Fruit fly (Drosophila melanogaster): Measurements from ENCODE around the gene Ubr3.

Gene Ubr3

DNA sequence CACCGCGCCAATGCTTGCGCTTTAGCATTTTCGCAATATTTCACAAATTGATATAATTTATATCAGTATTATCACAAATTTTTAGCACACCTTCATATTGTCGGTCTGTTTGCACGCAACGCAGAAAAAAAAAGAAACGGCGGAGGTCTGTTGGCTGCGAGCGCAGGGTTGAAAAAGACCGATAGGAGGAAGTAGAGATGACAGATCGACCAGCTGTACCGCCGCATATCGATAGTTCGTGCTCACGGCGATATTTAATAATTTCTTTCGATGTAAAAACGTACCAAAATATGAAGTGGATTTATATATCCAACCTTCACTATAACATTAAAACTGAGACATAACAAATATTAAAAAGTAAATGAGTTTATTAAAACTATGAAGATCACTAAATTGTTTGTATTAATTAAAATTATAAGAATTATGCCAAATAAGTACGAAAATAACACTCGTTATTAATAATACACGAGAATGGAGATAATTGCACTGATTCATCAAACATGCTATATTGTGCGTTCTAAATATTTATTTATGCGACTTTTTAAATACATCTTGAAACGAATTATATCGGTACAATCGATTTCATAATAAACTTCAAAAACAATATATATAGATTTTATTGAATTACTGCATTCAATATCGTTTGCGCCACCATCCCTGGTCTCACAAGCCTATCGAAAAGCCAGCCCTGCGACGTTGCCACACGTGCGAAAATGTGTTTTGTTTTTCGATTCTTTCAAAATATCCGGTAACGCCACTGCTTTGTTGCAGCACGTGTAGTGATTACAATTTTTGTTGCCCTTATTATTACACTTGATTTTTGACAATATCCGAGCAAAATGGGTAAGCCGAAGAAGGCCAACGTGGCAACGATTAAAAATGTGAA, 34.3 kb upstream of the Ubr3 start, which contains the start of the genes RpS6 and bys:
TSS of gene RpS6 (minus strand) at position 179 of the 886 bp plus-strand sequence.
TSS of gene bys (plus strand) at position 728 of the 886 bp plus-strand sequence.
- no peak for TF ChIP-seq Hr78 (GFP tag; optimal IDR thresholded peaks at IDR 0.05)
- peak; percentile 10 for TF ChIP-seq Jra (GFP tag; optimal IDR thresholded peaks at IDR 0.05)
- TF ChIP-seq brk (GFP tag; optimal IDR thresholded peaks at IDR 0.05), result peak; percentile 45
- TF ChIP-seq sv (GFP tag; optimal IDR thresholded peaks at IDR 0.05), result peak; percentile 39
- TF ChIP-seq rgr (GFP tag; optimal IDR thresholded peaks at IDR 0.05), result peak; percentile 67
- TF ChIP-seq sage (GFP tag; optimal IDR thresholded peaks at IDR 0.05), result peak; percentile 7
- TF ChIP-seq OdsH (GFP tag; optimal IDR thresholded peaks at IDR 0.05), result peak; percentile 19
- peak; percentile 19 for TF ChIP-seq fru (GFP tag; optimal IDR thresholded peaks at IDR 0.05)
- TF ChIP-seq Abd-B (GFP tag; optimal IDR thresholded peaks at IDR 0.05), result no peak
- TF ChIP-seq Myc (optimal IDR thresholded peaks at IDR 0.05), result peak; percentile 47
- TF ChIP-seq dmrt93B (GFP tag; optimal IDR thresholded peaks at IDR 0.05), result peak; percentile 40
- no peak for TF ChIP-seq pan (optimal IDR thresholded peaks at IDR 0.05)
- TF ChIP-seq Mio (GFP tag; optimal IDR thresholded peaks at IDR 0.05), result no peak
- TF ChIP-seq tai (GFP tag; optimal IDR thresholded peaks at IDR 0.05), result no peak
- TF ChIP-seq psq (GFP tag; optimal IDR thresholded peaks at IDR 0.05), result peak; percentile 31
- TF ChIP-seq ey (GFP tag; optimal IDR thresholded peaks at IDR 0.05), result peak; percentile 7
- peak; percentile 38 for TF ChIP-seq h (GFP tag; optimal IDR thresholded peaks at IDR 0.05)
- peak; percentile 93 for TF ChIP-seq Hr83 (GFP tag; optimal IDR thresholded peaks at IDR 0.05; ENCODE audit: poor library complexity, severe bottlenecking)
- peak; percentile 44 for TF ChIP-seq dsf (GFP tag; optimal IDR thresholded peaks at IDR 0.05; ENCODE audit: borderline replicate concordance)
- peak; percentile 48 for TF ChIP-seq br (GFP tag; optimal IDR thresholded peaks at IDR 0.05)
- TF ChIP-seq Vsx2 (GFP tag; optimal IDR thresholded peaks at IDR 0.05; ENCODE audit: partially characterized antibody), result no peak
- TF ChIP-seq woc (GFP tag; optimal IDR thresholded peaks at IDR 0.05), result peak; percentile 63
- peak in 1 of 2 experiments; percentile 43 for TF ChIP-seq foxo (GFP tag; optimal IDR thresholded peaks at IDR 0.05)
- no peak for TF ChIP-seq usp (GFP tag; optimal IDR thresholded peaks at IDR 0.05)
- TF ChIP-seq CG9705 (GFP tag; optimal IDR thresholded peaks at IDR 0.05), result peak; percentile 19
- no peak for TF ChIP-seq CrebA (GFP tag; optimal IDR thresholded peaks at IDR 0.05; ENCODE audit: borderline replicate concordance)
- TF ChIP-seq CG32264 (GFP tag; optimal IDR thresholded peaks at IDR 0.05), result no peak
- no peak for TF ChIP-seq Dfd (GFP tag; optimal IDR thresholded peaks at IDR 0.05)
- peak; percentile 60 for TF ChIP-seq Hnf4 (GFP tag; optimal IDR thresholded peaks at IDR 0.05)
- no peak for TF ChIP-seq N (GFP tag; optimal IDR thresholded peaks at IDR 0.05)
- TF ChIP-seq HLH106 (tag; optimal IDR thresholded peaks at IDR 0.05), result peak; percentile 43
- peak; percentile 64 for TF ChIP-seq Sp1 (GFP tag; optimal IDR thresholded peaks at IDR 0.05)
- TF ChIP-seq lola (GFP tag; optimal IDR thresholded peaks at IDR 0.05), result no peak
- no peak for TF ChIP-seq Rel (GFP tag; optimal IDR thresholded peaks at IDR 0.05)
- no peak for TF ChIP-seq Rel (tag; optimal IDR thresholded peaks at IDR 0.05)
- peak in 1 of 2 experiments; percentile 6 for TF ChIP-seq dl (GFP tag; optimal IDR thresholded peaks at IDR 0.05; ENCODE audit: insufficient read depth in 1 of 2, partially characterized antibody in 2 of 2)
- peak; percentile 33 for TF ChIP-seq GATAd (GFP tag; optimal IDR thresholded peaks at IDR 0.05)
- peak; percentile 41 for TF ChIP-seq Dif (GFP tag; optimal IDR thresholded peaks at IDR 0.05; ENCODE audit: partially characterized antibody)
- peak; percentile 57 for TF ChIP-seq jim (GFP tag; optimal IDR thresholded peaks at IDR 0.05)

Measured in whole organism, wandering third instar larva.